Worm (Caenorhabditis elegans): Measurements from ENCODE around the gene F08D12.4.

F08D12.4 gene

DNA sequence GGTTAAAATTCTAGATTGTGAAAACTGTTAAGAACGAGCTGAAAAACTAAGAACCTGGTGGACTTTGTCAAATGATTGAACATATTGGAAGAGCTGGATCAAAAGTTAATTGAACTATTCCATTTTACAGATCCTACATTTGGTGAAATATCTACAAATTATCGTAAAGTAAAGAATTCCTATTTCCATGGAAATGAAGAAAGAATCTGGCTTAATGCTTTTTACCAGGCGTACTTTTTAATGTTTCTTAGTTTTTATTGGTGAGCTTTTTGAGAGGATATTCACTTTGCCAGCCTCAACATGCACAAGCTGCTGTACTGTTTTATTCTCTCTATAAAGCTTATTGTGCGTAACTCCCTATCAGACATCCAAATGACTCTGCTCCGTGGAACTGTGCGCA lies at the start of gene F08D12.4:
F08D12.4 (plus strand) TSS at position 301 of the 400 bp plus-strand sequence.
- TF ChIP-seq ztf-4 (tag; optimal IDR thresholded peaks at IDR 0.05): no peak
- no peak for TF ChIP-seq peb-1 (tag; optimal IDR thresholded peaks at IDR 0.05)
- TF ChIP-seq elt-3 (tag; optimal IDR thresholded peaks at IDR 0.05): no peak
- no peak for TF ChIP-seq nhr-6 (tag; optimal IDR thresholded peaks at IDR 0.05)
- TF ChIP-seq gmeb-1 (tag; optimal IDR thresholded peaks at IDR 0.05): no peak
- TF ChIP-seq sma-3 (GFP tag; optimal IDR thresholded peaks at IDR 0.05): no peak
- TF ChIP-seq R02D3.7 (tag; optimal IDR thresholded peaks at IDR 0.05): no peak
- TF ChIP-seq nhr-77 (tag; optimal IDR thresholded peaks at IDR 0.05): no peak
- no peak for TF ChIP-seq snpc-4 (tag; optimal IDR thresholded peaks at IDR 0.05)

ce11 chrII:2730647-2731046 lies 47.3 kb upstream of the F08D12.4 start:
- no peak for TF ChIP-seq R02D3.7 (tag; optimal IDR thresholded peaks at IDR 0.05)
- no peak for TF ChIP-seq mdl-1 (tag; optimal IDR thresholded peaks at IDR 0.05)
- no peak for TF ChIP-seq fos-1 (tag; optimal IDR thresholded peaks at IDR 0.05)
- TF ChIP-seq elt-1 (tag; optimal IDR thresholded peaks at IDR 0.05): no peak
- no peak for TF ChIP-seq aly-2 (tag; optimal IDR thresholded peaks at IDR 0.05)
- TF ChIP-seq ceh-16 (tag; optimal IDR thresholded peaks at IDR 0.05): no peak
- no peak for TF ChIP-seq alr-1 (tag; optimal IDR thresholded peaks at IDR 0.05)
- TF ChIP-seq snpc-4 (tag; optimal IDR thresholded peaks at IDR 0.05): no peak
- TF ChIP-seq nhr-12 (tag; optimal IDR thresholded peaks at IDR 0.05): no peak
- TF ChIP-seq nhr-10 (tag; optimal IDR thresholded peaks at IDR 0.05): no peak
- no peak for TF ChIP-seq C34F6.9 (tag; optimal IDR thresholded peaks at IDR 0.05)
- no peak for TF ChIP-seq nhr-21 (tag; optimal IDR thresholded peaks at IDR 0.05)
- TF ChIP-seq F13H6.1 (tag; optimal IDR thresholded peaks at IDR 0.05): no peak
- TF ChIP-seq nhr-237 (tag; optimal IDR thresholded peaks at IDR 0.05): no peak

ce11 chrII:2734266-2734665 lies 43.7 kb upstream of the F08D12.4 start:
- no peak for TF ChIP-seq elt-3 (tag; optimal IDR thresholded peaks at IDR 0.05)
- no peak for TF ChIP-seq ceh-16 (tag; optimal IDR thresholded peaks at IDR 0.05)
- no peak for TF ChIP-seq ceh-82 (tag; optimal IDR thresholded peaks at IDR 0.05)
- TF ChIP-seq alr-1 (tag; optimal IDR thresholded peaks at IDR 0.05): no peak
- no peak for TF ChIP-seq lsy-2 (tag; optimal IDR thresholded peaks at IDR 0.05)
- TF ChIP-seq F13H6.1 (tag; optimal IDR thresholded peaks at IDR 0.05): no peak
- no peak for TF ChIP-seq unc-55 (GFP tag; optimal IDR thresholded peaks at IDR 0.05)
- TF ChIP-seq unc-62 (GFP tag; optimal IDR thresholded peaks at IDR 0.05): no peak
- TF ChIP-seq sma-3 (GFP tag; optimal IDR thresholded peaks at IDR 0.05): no peak
- no peak for TF ChIP-seq peb-1 (tag; optimal IDR thresholded peaks at IDR 0.05)
- TF ChIP-seq egl-27 (tag; optimal IDR thresholded peaks at IDR 0.05): no peak
- TF ChIP-seq mdl-1 (tag; optimal IDR thresholded peaks at IDR 0.05): no peak
- no peak for TF ChIP-seq C34F6.9 (tag; optimal IDR thresholded peaks at IDR 0.05)
- no peak for TF ChIP-seq mab-5 (tag; optimal IDR thresholded peaks at IDR 0.05)
- no peak for TF ChIP-seq lin-11 (tag; optimal IDR thresholded peaks at IDR 0.05)
- no peak for TF ChIP-seq nhr-25 (tag; optimal IDR thresholded peaks at IDR 0.05)

DNA sequence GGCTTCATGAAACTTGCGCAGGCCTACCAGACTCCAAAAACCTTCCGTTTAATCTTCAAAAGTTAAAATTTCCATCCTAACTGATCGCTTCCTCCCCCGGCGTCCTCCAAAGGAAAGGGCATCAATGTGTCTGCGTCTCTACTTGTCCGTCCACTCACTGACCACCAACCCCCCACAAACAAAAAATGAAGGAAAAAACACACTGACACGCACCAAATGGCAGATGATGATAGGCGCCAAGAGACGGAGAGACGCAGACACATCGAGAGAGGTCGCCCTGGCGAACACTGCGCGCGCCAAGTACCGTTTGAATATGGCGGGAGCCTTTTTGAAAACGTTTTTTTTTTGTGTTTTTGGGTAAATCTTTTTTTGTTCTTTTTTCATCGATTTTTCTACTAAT lies 43.2 kb upstream of the F08D12.4 start:
- TF ChIP-seq skn-1 (tag; optimal IDR thresholded peaks at IDR 0.05) (no peak), ceh-16 (tag; optimal IDR thresholded peaks at IDR 0.05) (peak; percentile 30), F13H6.1 (tag; optimal IDR thresholded peaks at IDR 0.05) (peak; percentile 67), nhr-129 (tag; optimal IDR thresholded peaks at IDR 0.05) (peak; percentile 4), lsy-2 (tag; optimal IDR thresholded peaks at IDR 0.05) (peak in 1 of 2 experiments; percentile 22), lin-13 (GFP tag; optimal IDR thresholded peaks at IDR 0.05) (no peak), elt-1 (tag; optimal IDR thresholded peaks at IDR 0.05) (no peak), fos-1 (tag; optimal IDR thresholded peaks at IDR 0.05) (peak; percentile 13), ceh-82 (tag; optimal IDR thresholded peaks at IDR 0.05) (no peak), nhr-25 (tag; optimal IDR thresholded peaks at IDR 0.05) (no peak), lin-11 (tag; optimal IDR thresholded peaks at IDR 0.05) (no peak), peb-1 (tag; optimal IDR thresholded peaks at IDR 0.05) (no peak), blmp-1 (tag; optimal IDR thresholded peaks at IDR 0.05; ENCODE audit: insufficient read depth) (no peak), C34F6.9 (tag; optimal IDR thresholded peaks at IDR 0.05) (peak; percentile 28), ama-1 (optimal IDR thresholded peaks at IDR 0.05) (no peak), crh-2 (tag; optimal IDR thresholded peaks at IDR 0.05) (no peak), unc-62 (GFP tag; optimal IDR thresholded peaks at IDR 0.05) (no peak), nhr-6 (tag; optimal IDR thresholded peaks at IDR 0.05) (no peak), mbf-1 (tag; optimal IDR thresholded peaks at IDR 0.05) (no peak), nhr-77 (tag; optimal IDR thresholded peaks at IDR 0.05) (no peak), zag-1 (tag; optimal IDR thresholded peaks at IDR 0.05) (no peak), dmd-4 (tag; optimal IDR thresholded peaks at IDR 0.05) (no peak), ztf-4 (tag; optimal IDR thresholded peaks at IDR 0.05) (no peak), nhr-21 (tag; optimal IDR thresholded peaks at IDR 0.05) (no peak), nhr-11 (tag; optimal IDR thresholded peaks at IDR 0.05) (no peak), alr-1 (tag; optimal IDR thresholded peaks at IDR 0.05) (no peak), ZK546.5 (tag; optimal IDR thresholded peaks at IDR 0.05) (no peak), snpc-4 (tag; optimal IDR thresholded peaks at IDR 0.05) (no peak), unc-39 (tag; optimal IDR thresholded peaks at IDR 0.05) (no peak), aly-2 (tag; optimal IDR thresholded peaks at IDR 0.05) (no peak)

Data from whole organism, L2 larva.